Worm (Caenorhabditis elegans) whole organism, late embryonic: ENCODE data around the gene C09F12.2.

Experiments used
- C08G9.2 ChIP-seq: sonication (generic microtip); optimal IDR thresholded peaks from 2 replicates; lab custom pipeline; 2016; ENCODE audit warnings: mild to moderate bottlenecking, missing genetic modification characterization, moderate library complexity, missing compliant biosample characterization
- C38D4.7 ChIP-seq: fragments of 200-800 bp; sonication (Bioruptor generic); optimal IDR thresholded peaks from 2 replicates; lab custom pipeline; 2018; ENCODE audit warnings: mild to moderate bottlenecking, missing genetic modification characterization, moderate library complexity, missing compliant biosample characterization
- F13H6.1 ChIP-seq: sonication (generic microtip); optimal IDR thresholded peaks from 2 replicates; lab custom pipeline; 2016; ENCODE audit warnings: missing genetic modification characterization, missing compliant biosample characterization
- K09A11.1 ChIP-seq: sonication (generic microtip); optimal IDR thresholded peaks from 2 replicates; lab custom pipeline; 2017; ENCODE audit warnings: antibody characterized with exemption, mild to moderate bottlenecking, missing genetic modification characterization, missing compliant biosample characterization; ENCODE audit not compliant: insufficient read depth
- T23F11.4 ChIP-seq: fragments of 200-800 bp; sonication (Bioruptor generic); optimal IDR thresholded peaks from 2 replicates; lab custom pipeline; 2018; ENCODE audit warnings: mild to moderate bottlenecking, missing genetic modification characterization, missing compliant biosample characterization
- Y22D7AL.16 ChIP-seq: sonication (generic microtip); optimal IDR thresholded peaks from 2 replicates; lab custom pipeline; 2016; ENCODE audit warnings: missing genetic modification characterization, missing compliant biosample characterization
- ceh-18 ChIP-seq: sonication (generic microtip); optimal IDR thresholded peaks from 2 replicates; lab custom pipeline; 2016; ENCODE audit warnings: missing genetic modification characterization, missing compliant biosample characterization
- ceh-2 ChIP-seq: sonication (generic microtip); optimal IDR thresholded peaks from 2 replicates; lab custom pipeline; 2016; ENCODE audit warnings: missing genotype, missing genetic modification characterization, missing compliant biosample characterization
- ceh-22 ChIP-seq: sonication (generic microtip); optimal IDR thresholded peaks from 2 replicates; lab custom pipeline; 2017; ENCODE audit warnings: missing biosample characterization, missing genetic modification characterization
- ceh-31 ChIP-seq: sonication (generic microtip); optimal IDR thresholded peaks from 2 replicates; lab custom pipeline; 2016; ENCODE audit warnings: missing genetic modification characterization, missing compliant biosample characterization
- ceh-45 ChIP-seq: fragments of 200-800 bp; sonication (Bioruptor generic); IDR thresholded peaks from 2 replicates; pipeline ENCODE4 v1.3.6; 2022; ENCODE audit warnings: missing genetic modification reagents, missing genetic modification characterization, missing compliant biosample characterization
- ceh-48 ChIP-seq: sonication (generic microtip); optimal IDR thresholded peaks from 2 replicates; lab custom pipeline; 2016; ENCODE audit warnings: missing genetic modification characterization, inconsistent platforms, missing compliant biosample characterization
- che-1 ChIP-seq: sonication (generic microtip); optimal IDR thresholded peaks from 2 replicates; lab custom pipeline; 2016; ENCODE audit warnings: mild to moderate bottlenecking, missing genetic modification characterization, missing compliant biosample characterization
- elt-2 ChIP-seq: sonication (generic microtip); optimal IDR thresholded peaks from 2 replicates; lab custom pipeline; 2016; ENCODE audit warnings: missing genetic modification reagents, missing genetic modification characterization, missing compliant biosample characterization
- elt-4 ChIP-seq: sonication (generic microtip); optimal IDR thresholded peaks from 2 replicates; lab custom pipeline; 2016; ENCODE audit warnings: missing genetic modification characterization, missing compliant biosample characterization
- fkh-6 ChIP-seq: sonication (generic microtip); optimal IDR thresholded peaks from 2 replicates; lab custom pipeline; 2016; ENCODE audit warnings: missing genetic modification characterization, missing compliant biosample characterization
- gmeb-2 ChIP-seq: sonication (generic microtip); optimal IDR thresholded peaks from 2 replicates; lab custom pipeline; 2016; ENCODE audit warnings: missing genetic modification characterization, inconsistent platforms, missing compliant biosample characterization
- hlh-15 ChIP-seq: sonication (generic microtip); optimal IDR thresholded peaks from 2 replicates; lab custom pipeline; 2016; ENCODE audit warnings: missing genetic modification characterization, missing compliant biosample characterization
- hlh-30 ChIP-seq: sonication (generic microtip); optimal IDR thresholded peaks from 2 replicates; lab custom pipeline; 2017; ENCODE audit warnings: antibody characterized with exemption, missing genetic modification characterization, missing compliant biosample characterization; ENCODE audit not compliant: insufficient read depth
- hlh-6 ChIP-seq: sonication (generic microtip); optimal IDR thresholded peaks from 2 replicates; lab custom pipeline; 2016; ENCODE audit warnings: missing genotype, missing genetic modification characterization, missing compliant biosample characterization
- hlh-8 ChIP-seq: sonication (generic microtip); optimal IDR thresholded peaks from 2 replicates; lab custom pipeline; 2016; ENCODE audit warnings: missing genotype, missing genetic modification characterization, missing compliant biosample characterization
- mec-3 ChIP-seq: sonication (generic microtip); optimal IDR thresholded peaks from 2 replicates; lab custom pipeline; 2016; ENCODE audit warnings: borderline replicate concordance, missing genetic modification characterization, missing compliant biosample characterization
- nfya-1 ChIP-seq: sonication (generic microtip); optimal IDR thresholded peaks from 2 replicates; lab custom pipeline; 2017; ENCODE audit warnings: missing genetic modification characterization, mild to moderate bottlenecking, missing compliant biosample characterization, antibody characterized with exemption, moderate library complexity
- nhr-11 ChIP-seq: fragments of 150-350 bp; optimal IDR thresholded peaks from 2 replicates; lab custom pipeline; 2014; ENCODE audit warnings: missing biosample characterization, missing genetic modification characterization
- nhr-232 ChIP-seq: sonication (generic microtip); optimal IDR thresholded peaks from 2 replicates; lab custom pipeline; 2016; ENCODE audit warnings: missing genetic modification characterization, missing compliant biosample characterization
- npax-4 ChIP-seq: sonication (generic microtip); optimal IDR thresholded peaks from 2 replicates; lab custom pipeline; 2016; ENCODE audit warnings: missing genetic modification characterization, missing compliant biosample characterization
- odd-2 ChIP-seq: sonication (generic microtip); optimal IDR thresholded peaks from 2 replicates; lab custom pipeline; 2017; ENCODE audit warnings: antibody characterized with exemption, mild to moderate bottlenecking, missing genetic modification characterization, missing compliant biosample characterization
- pat-9 ChIP-seq: fragments of 200-800 bp; sonication (Bioruptor generic); optimal IDR thresholded peaks from 2 replicates; lab custom pipeline; 2018; ENCODE audit warnings: mild to moderate bottlenecking, missing genetic modification characterization, moderate library complexity, missing compliant biosample characterization
- pros-1 ChIP-seq: fragments of 150-350 bp; optimal IDR thresholded peaks from 2 replicates; lab custom pipeline; 2014; ENCODE audit warnings: missing biosample characterization, missing genetic modification reagents, missing genetic modification characterization
- sox-2 ChIP-seq: fragments of 200-800 bp; sonication (Bioruptor generic); IDR thresholded peaks from 2 replicates; pipeline ENCODE4 v1.3.6; 2022; ENCODE audit warnings: missing genetic modification reagents, missing genetic modification characterization, missing compliant biosample characterization
- sox-4 ChIP-seq: sonication (generic microtip); optimal IDR thresholded peaks from 2 replicates; lab custom pipeline; 2017; ENCODE audit warnings: mild to moderate bottlenecking, missing genetic modification characterization, inconsistent platforms, missing compliant biosample characterization
- syd-9 ChIP-seq: sonication (generic microtip); optimal IDR thresholded peaks from 2 replicates; lab custom pipeline; 2016; ENCODE audit warnings: mild to moderate bottlenecking, missing genetic modification characterization, moderate library complexity, missing compliant biosample characterization
- tbx-2 ChIP-seq: sonication (generic microtip); optimal IDR thresholded peaks from 2 replicates; lab custom pipeline; 2016; ENCODE audit warnings: missing genetic modification characterization, missing compliant biosample characterization
- tbx-7 ChIP-seq: sonication (generic microtip); optimal IDR thresholded peaks from 2 replicates; lab custom pipeline; 2016; ENCODE audit warnings: missing genotype, missing genetic modification characterization, missing compliant biosample characterization
- ttx-3 ChIP-seq: sonication (generic microtip); optimal IDR thresholded peaks from 2 replicates; lab custom pipeline; 2016; ENCODE audit warnings: missing genetic modification reagents, missing genetic modification characterization, missing compliant biosample characterization
- unc-3 ChIP-seq, 2 experiments: fragments of 200-800 bp in 1 of 2; sonication (Bioruptor generic) in 1 of 2; sonication (generic microtip) in 1 of 2; conservative IDR thresholded peaks in 1 of 2; optimal IDR thresholded peaks in 1 of 2; 2 replicates each; pipeline versions ENCODE4 v1.3.6 to Lab custom; 2016 to 2022; ENCODE audit warnings: missing compliant biosample characterization in 2 of 2, missing genetic modification characterization in 2 of 2, missing genetic modification reagents in 1 of 2
- unc-42 ChIP-seq: sonication (generic microtip); optimal IDR thresholded peaks from 2 replicates; lab custom pipeline; 2016; ENCODE audit warnings: missing genotype, missing genetic modification characterization, missing compliant biosample characterization
- unc-55 ChIP-seq: sonication (generic microtip); optimal IDR thresholded peaks from 2 replicates; lab custom pipeline; 2017; ENCODE audit warnings: missing biosample characterization, missing genetic modification reagents, missing genetic modification characterization
- unc-86 ChIP-seq: sonication (generic microtip); optimal IDR thresholded peaks from 2 replicates; lab custom pipeline; 2016; ENCODE audit warnings: missing genetic modification characterization, missing compliant biosample characterization

C09F12.2 gene

ce11 chrX:11097343-11097742 is 43.6 kb downstream of the C09F12.2 start:
- no peak for TF ChIP-seq ceh-2 (tag; lab: Kevin White, UChicago)
- TF ChIP-seq unc-3 (GFP tag; conservative IDR thresholded peaks at IDR 0.05; lab: Robert Waterston, UW) = no peak
- no peak for TF ChIP-seq unc-3 (tag; optimal IDR thresholded peaks at IDR 0.05; lab: Kevin White, UChicago)
- no peak for TF ChIP-seq gmeb-2 (tag; lab: Kevin White, UChicago)
- TF ChIP-seq tbx-2 = no peak
- TF ChIP-seq hlh-30 (tag; lab: Kevin White, UChicago) = no peak
- no peak for TF ChIP-seq ceh-45
- no peak for TF ChIP-seq ceh-48
- TF ChIP-seq elt-4 (tag; lab: Kevin White, UChicago) = no peak
- TF ChIP-seq unc-55 (GFP tag; lab: Kevin White, UChicago) = no peak
- no peak for TF ChIP-seq T23F11.4
- no peak for TF ChIP-seq nhr-11 (tag; lab: Kevin White, UChicago)
- TF ChIP-seq elt-2 (tag; lab: Kevin White, UChicago) = no peak
- no peak for TF ChIP-seq syd-9 (tag; lab: Kevin White, UChicago)
- TF ChIP-seq hlh-15 (tag; lab: Kevin White, UChicago) = no peak
- TF ChIP-seq unc-42 (tag; lab: Kevin White, UChicago) = no peak
- TF ChIP-seq tbx-7 (tag; lab: Kevin White, UChicago) = no peak
- no peak for TF ChIP-seq pros-1 (tag; lab: Kevin White, UChicago)
- no peak for TF ChIP-seq che-1
- TF ChIP-seq Y22D7AL.16 = no peak
- TF ChIP-seq, all 69 proteins: peak for 0

- no peak for TF ChIP-seq nfya-1 (tag; lab: Kevin White, UChicago)
- no peak for TF ChIP-seq unc-42 (tag; lab: Kevin White, UChicago)
- no peak for TF ChIP-seq ceh-2 (tag; lab: Kevin White, UChicago)
- no peak for TF ChIP-seq fkh-6 (tag; lab: Kevin White, UChicago)
- TF ChIP-seq unc-55 (GFP tag; lab: Kevin White, UChicago) = no peak
- TF ChIP-seq ceh-18 (tag; lab: Kevin White, UChicago) = no peak
- no peak for TF ChIP-seq odd-2
- no peak for TF ChIP-seq hlh-8 (tag; lab: Kevin White, UChicago)
- TF ChIP-seq ceh-31 (tag; lab: Kevin White, UChicago) = no peak
- no peak for TF ChIP-seq sox-4 (tag; lab: Kevin White, UChicago)
These were observed 44.4 kb downstream of the C09F12.2 start, which contains the start of gene W02H3.3 for ce11 chrX:11098086-11098485. TSS of gene W02H3.3 (minus strand) at chrX:11098186.

- TF ChIP-seq ceh-45 = no peak
- TF ChIP-seq ceh-48 = no peak
- TF ChIP-seq C08G9.2 (tag; lab: Kevin White, UChicago) = no peak
- no peak for TF ChIP-seq ceh-22 (tag; lab: Kevin White, UChicago)
These were observed 49.5 kb downstream of the C09F12.2 start for ce11 chrX:11103173-11103572.

ce11 chrX:11104883-11105629 is 51.3 kb downstream of the C09F12.2 start, which contains the start of gene W02H3.1:
TSS of gene W02H3.1 (minus strand) at chrX:11105460.
- TF ChIP-seq nhr-232 (tag; lab: Kevin White, UChicago) (no peak), K09A11.1 (tag; lab: Kevin White, UChicago) (no peak), hlh-6 (no peak), ttx-3 (tag; lab: Kevin White, UChicago) (no peak), npax-4 (no peak), C38D4.7 (GFP tag; lab: Kevin White, UChicago) (no peak), syd-9 (tag; lab: Kevin White, UChicago) (no peak), F13H6.1 (tag; lab: Kevin White, UChicago) (no peak), mec-3 (tag; lab: Kevin White, UChicago) (no peak), pat-9 (no peak), sox-2 (GFP tag; lab: Robert Waterston, UW) (no peak), unc-86 (no peak)
- TF ChIP-seq, all 69 proteins: peak for 0
